Fruit fly (Drosophila melanogaster) whole organism, embryonic: ENCODE data around the gene CG6163.

Source experiments
- ATbp ChIP-seq: fragments of 200-800 bp; sonication (Bioruptor generic); optimal IDR thresholded peaks from 2 replicates; lab custom pipeline; 2017; ENCODE audit warnings: missing biosample characterization, mild to moderate bottlenecking, missing genetic modification characterization, missing genetic modification reagents
- CG11398 ChIP-seq: fragments of 200-800 bp; sonication (Bioruptor generic); optimal IDR thresholded peaks from 2 replicates; lab custom pipeline; 2016; ENCODE audit warnings: missing biosample characterization, missing genetic modification characterization
- CG11456 ChIP-seq: fragments of 200-800 bp; sonication (Bioruptor generic); IDR thresholded peaks from 3 replicates; pipeline ENCODE4 v1.3.6; 2022; ENCODE audit warnings: missing biosample characterization, missing genetic modification characterization
- CG13123 ChIP-seq: fragments of 200-800 bp; sonication (Bioruptor generic); optimal IDR thresholded peaks from 2 replicates; lab custom pipeline; 2016; ENCODE audit warnings: missing biosample characterization, missing genetic modification characterization
- CG1602 ChIP-seq: fragments of 200-800 bp; sonication (Bioruptor generic); optimal IDR thresholded peaks from 3 replicates; lab custom pipeline; 2016; ENCODE audit warnings: missing biosample characterization, missing genetic modification characterization
- CG2116 ChIP-seq: fragments of 200-800 bp; sonication (Bioruptor generic); optimal IDR thresholded peaks from 3 replicates; lab custom pipeline; 2018; ENCODE audit warnings: missing biosample characterization, mild to moderate bottlenecking, missing genetic modification characterization
- CG30020 ChIP-seq: fragments of 200-800 bp; optimal IDR thresholded peaks from 2 replicates; lab custom pipeline; 2019; ENCODE audit warnings: missing biosample characterization, mild to moderate bottlenecking, missing genetic modification characterization, moderate library complexity
- CG30403 ChIP-seq: fragments of 200-800 bp; sonication (Bioruptor generic); optimal IDR thresholded peaks from 3 replicates; lab custom pipeline; 2016; ENCODE audit warnings: missing biosample characterization, missing genetic modification characterization
- CG3726 ChIP-seq: fragments of 200-800 bp; sonication (Bioruptor generic); IDR thresholded peaks from 3 replicates; pipeline ENCODE4, ENCODE4 v1.3.6; 2022; ENCODE audit warnings: missing biosample characterization, missing genetic modification characterization
- CG6175 ChIP-seq: fragments of 200-800 bp; sonication (Bioruptor generic); IDR thresholded peaks from 3 replicates; pipeline ENCODE4 v1.3.6; 2022; ENCODE audit warnings: missing biosample characterization, missing genetic modification characterization
- CG6683 ChIP-seq: fragments of 200-800 bp; sonication (Bioruptor generic); optimal IDR thresholded peaks from 2 replicates; lab custom pipeline; 2017; ENCODE audit warnings: missing biosample characterization, mild to moderate bottlenecking, missing genetic modification characterization, missing genetic modification reagents
- CG6813 ChIP-seq: fragments of 200-800 bp; sonication (Bioruptor generic); optimal IDR thresholded peaks from 2 replicates; lab custom pipeline; 2017; ENCODE audit warnings: missing biosample characterization, missing genetic modification characterization, mild to moderate bottlenecking, moderate library complexity, missing genetic modification reagents
- CG8290 ChIP-seq, 3 experiments: fragments of 200-800 bp; sonication (Bioruptor generic); optimal IDR thresholded peaks; 2 replicates each; lab custom pipeline; 2016 to 2019; ENCODE audit warnings: missing biosample characterization in 3 of 3, missing genetic modification characterization in 3 of 3, mild to moderate bottlenecking in 2 of 3, moderate library complexity in 1 of 3
- CG8924 ChIP-seq: fragments of 200-800 bp; optimal IDR thresholded peaks from 3 replicates; lab custom pipeline; 2019; ENCODE audit warnings: missing biosample characterization, mild to moderate bottlenecking, missing genetic modification characterization, moderate library complexity
- CG9727 ChIP-seq: fragments of 200-800 bp; sonication (Bioruptor generic); optimal IDR thresholded peaks from 3 replicates; lab custom pipeline; 2017; ENCODE audit warnings: missing biosample characterization, mild to moderate bottlenecking, missing genetic modification characterization
- CG9817 ChIP-seq: fragments of 200-800 bp; sonication (Bioruptor generic); optimal IDR thresholded peaks from 2 replicates; lab custom pipeline; 2018; ENCODE audit warnings: missing biosample characterization, mild to moderate bottlenecking, missing genetic modification characterization, moderate library complexity
- Chrac-16 ChIP-seq: fragments of 200-800 bp; sonication (Bioruptor generic); optimal IDR thresholded peaks from 3 replicates; lab custom pipeline; 2016; ENCODE audit warnings: missing biosample characterization, missing genetic modification characterization
- Ets65A ChIP-seq: fragments of 200-800 bp; sonication (Bioruptor generic); peaks from one replicate; lab custom pipeline; 2016; ENCODE audit warnings: missing biosample characterization, missing genetic modification characterization
- MTF-1 ChIP-seq: fragments of 200-800 bp; sonication (Bioruptor generic); optimal IDR thresholded peaks from 2 replicates; lab custom pipeline; 2018; ENCODE audit warnings: missing biosample characterization, mild to moderate bottlenecking, missing genetic modification characterization, borderline replicate concordance
- Med ChIP-seq: fragments of 200-800 bp; sonication (Bioruptor generic); peaks from one replicate; lab custom pipeline; 2016; ENCODE audit warnings: missing biosample characterization, missing genetic modification characterization, mild to moderate bottlenecking, inconsistent platforms, moderate library complexity
- Nf-YB ChIP-seq: fragments of 200-800 bp; sonication (Bioruptor generic); optimal IDR thresholded peaks from 3 replicates; lab custom pipeline; 2019; ENCODE audit warnings: missing biosample characterization, mild to moderate bottlenecking, missing genetic modification characterization, moderate library complexity
- Opbp ChIP-seq: fragments of 200-800 bp; sonication (Bioruptor generic); IDR thresholded peaks from 3 replicates; pipeline ENCODE4 v1.3.6; 2022; ENCODE audit warnings: missing biosample characterization, missing genetic modification characterization; ENCODE audit not compliant: partially characterized antibody
- Rx ChIP-seq: fragments of 200-800 bp; sonication (Bioruptor generic); IDR thresholded peaks from 2 replicates; pipeline ENCODE4 v1.3.6; 2022; ENCODE audit warnings: missing biosample characterization, missing genetic modification characterization
- Sox100B ChIP-seq: fragments of 200-800 bp; sonication (Bioruptor generic); optimal IDR thresholded peaks from 3 replicates; lab custom pipeline; 2018; ENCODE audit warnings: missing biosample characterization, mild to moderate bottlenecking, missing genetic modification characterization
- Trl ChIP-seq, 3 experiments: fragments of >200 bp in 2 of 3; fragments of 200-800 bp in 1 of 3; sonication (Bioruptor generic) in 1 of 3; optimal IDR thresholded peaks; 2 replicates in 1 of 3; 3 replicates in 2 of 3; lab custom pipeline; 2016 to 2017; ENCODE audit warnings: missing biosample characterization in 1 of 3, missing genetic modification characterization in 1 of 3
- abd-A ChIP-seq: fragments of 200-800 bp; sonication (Bioruptor generic); optimal IDR thresholded peaks from 3 replicates; lab custom pipeline; 2019; ENCODE audit warnings: missing biosample characterization, mild to moderate bottlenecking, missing genetic modification characterization, moderate library complexity
- chinmo ChIP-seq: fragments of 200-800 bp; sonication (Bioruptor generic); IDR thresholded peaks from 4 replicates; pipeline ENCODE4 v1.3.6; 2022; ENCODE audit warnings: missing biosample characterization, missing genetic modification characterization; ENCODE audit not compliant: partially characterized antibody
- chm ChIP-seq: fragments of 200-800 bp; sonication (Bioruptor generic); IDR thresholded peaks from 2 replicates; pipeline ENCODE4 v1.3.6; 2022; ENCODE audit warnings: missing biosample characterization, missing genetic modification characterization
- danr ChIP-seq: fragments of 200-800 bp; sonication (Bioruptor generic); IDR thresholded peaks from 2 replicates; pipeline ENCODE4 v1.3.6; 2022; ENCODE audit warnings: missing biosample characterization, missing genetic modification characterization
- disco-r ChIP-seq: fragments of 200-800 bp; sonication (Bioruptor generic); optimal IDR thresholded peaks from 2 replicates; lab custom pipeline; 2016; ENCODE audit warnings: missing biosample characterization, missing genetic modification characterization
- dysf ChIP-seq: fragments of 200-800 bp; sonication (Bioruptor generic); IDR thresholded peaks from 3 replicates; pipeline ENCODE4 v1.3.6; 2022; ENCODE audit warnings: missing biosample characterization, missing genetic modification characterization
- gro ChIP-seq: fragments of 200-800 bp; sonication (Bioruptor generic); optimal IDR thresholded peaks from 2 replicates; lab custom pipeline; 2016; ENCODE audit warnings: missing biosample characterization, missing genetic modification characterization
- gsb-n ChIP-seq: fragments of 200-800 bp; sonication (Bioruptor generic); optimal IDR thresholded peaks from 3 replicates; lab custom pipeline; 2018; ENCODE audit warnings: missing biosample characterization, mild to moderate bottlenecking, missing genetic modification characterization
- her ChIP-seq: fragments of 200-800 bp; sonication (Bioruptor generic); optimal IDR thresholded peaks from 2 replicates; lab custom pipeline; 2016; ENCODE audit warnings: missing biosample characterization, missing genetic modification characterization
- jing ChIP-seq: fragments of 200-800 bp; sonication (Bioruptor generic); optimal IDR thresholded peaks from 2 replicates; lab custom pipeline; 2018; ENCODE audit warnings: missing biosample characterization, mild to moderate bottlenecking, missing genetic modification characterization
- lab ChIP-seq: fragments of 200-800 bp; sonication (Bioruptor generic); optimal IDR thresholded peaks from 3 replicates; lab custom pipeline; 2017; ENCODE audit warnings: missing biosample characterization, missing genetic modification characterization, mild to moderate bottlenecking, moderate library complexity, missing genetic modification reagents
- lola ChIP-seq, 3 experiments: fragments of >200 bp in 2 of 3; fragments of 200-800 bp in 1 of 3; sonication (Bioruptor generic) in 1 of 3; optimal IDR thresholded peaks; 2 replicates each; lab custom pipeline; 2017 to 2019; ENCODE audit warnings: missing biosample characterization in 3 of 3, missing genetic modification characterization in 3 of 3, mild to moderate bottlenecking in 1 of 3, moderate library complexity in 1 of 3
- otp ChIP-seq: fragments of 200-800 bp; sonication (Bioruptor generic); IDR thresholded peaks from 3 replicates; pipeline ENCODE4, ENCODE4 v1.3.6; 2022; ENCODE audit warnings: missing biosample characterization, missing genetic modification characterization
- pum ChIP-seq: fragments of 200-800 bp; sonication (Bioruptor generic); optimal IDR thresholded peaks from 2 replicates; lab custom pipeline; 2016; ENCODE audit warnings: missing biosample characterization, missing genetic modification characterization
- sd ChIP-seq: fragments of 200-800 bp; sonication (Bioruptor generic); optimal IDR thresholded peaks from 3 replicates; lab custom pipeline; 2018; ENCODE audit warnings: missing biosample characterization, mild to moderate bottlenecking, missing genetic modification characterization, moderate library complexity
- sens ChIP-seq: fragments of 200-800 bp; sonication (Bioruptor generic); peaks from one replicate; lab custom pipeline; 2016; ENCODE audit warnings: missing biosample characterization, missing genetic modification characterization
- shn ChIP-seq: fragments of 200-800 bp; sonication (Bioruptor generic); optimal IDR thresholded peaks from 3 replicates; lab custom pipeline; 2016; ENCODE audit warnings: missing biosample characterization, missing genetic modification characterization
- sob ChIP-seq: fragments of 200-800 bp; sonication (Bioruptor generic); IDR thresholded peaks from 2 replicates; pipeline ENCODE4 v1.3.6; 2022; ENCODE audit warnings: missing biosample characterization, missing genetic modification characterization
- sqz ChIP-seq: fragments of 200-800 bp; sonication (Bioruptor generic); optimal IDR thresholded peaks from 3 replicates; lab custom pipeline; 2018; ENCODE audit warnings: missing biosample characterization, mild to moderate bottlenecking, missing genetic modification characterization
- ssp ChIP-seq: fragments of 200-800 bp; sonication (Bioruptor generic); IDR thresholded peaks from 2 replicates; pipeline ENCODE4 v1.3.6; 2022; ENCODE audit warnings: missing biosample characterization, missing genetic modification characterization
- stwl ChIP-seq: fragments of 200-800 bp; sonication (Bioruptor generic); optimal IDR thresholded peaks from 3 replicates; lab custom pipeline; 2018; ENCODE audit warnings: missing biosample characterization, mild to moderate bottlenecking, missing genetic modification characterization, moderate library complexity
- trem ChIP-seq: fragments of 200-800 bp; optimal IDR thresholded peaks from 3 replicates; lab custom pipeline; 2019; ENCODE audit warnings: missing biosample characterization, mild to moderate bottlenecking, missing genetic modification characterization, moderate library complexity
- twi ChIP-seq: fragments of 200-800 bp; optimal IDR thresholded peaks from 2 replicates; lab custom pipeline; 2019; ENCODE audit warnings: missing biosample characterization, mild to moderate bottlenecking, missing genetic modification characterization, moderate library complexity
- vfl ChIP-seq: fragments of 200-800 bp; sonication (Bioruptor generic); optimal IDR thresholded peaks from 2 replicates; lab custom pipeline; 2016; ENCODE audit warnings: missing biosample characterization, missing genetic modification characterization
- z ChIP-seq: fragments of 200-800 bp; sonication (Bioruptor generic); IDR thresholded peaks from 3 replicates; pipeline ENCODE4 v1.3.6; 2022; ENCODE audit warnings: missing biosample characterization, missing genetic modification characterization

The CG6163 gene

dm6 chr3L:11341920-11342319 is 22.8 kb downstream of the CG6163 start:
- no peak for TF ChIP-seq MTF-1 (GFP tag; lab: Kevin White, UChicago)
- no peak for TF ChIP-seq CG9727 (GFP tag; lab: Kevin White, UChicago)
- no peak for TF ChIP-seq Nf-YB (GFP tag; lab: Kevin White, UChicago)
- TF ChIP-seq Sox100B (GFP tag; lab: Kevin White, UChicago): no peak
- TF ChIP-seq gsb-n (tag; lab: Kevin White, UChicago): peak; percentile 54
- no peak for TF ChIP-seq CG9817
- TF ChIP-seq Ets65A (GFP tag; lab: Kevin White, UChicago): peak; percentile 82
- 0 out of 2 replicates have a peak, but pooled peaks have one; percentile 34 for TF ChIP-seq chm (GFP tag; lab: Robert Waterston, UW)
- no peak for TF ChIP-seq CG3726 (GFP tag; lab: Robert Waterston, UW)
- no peak for TF ChIP-seq vfl (GFP tag; lab: Kevin White, UChicago)
- TF ChIP-seq her (GFP tag; lab: Kevin White, UChicago): no peak
- TF ChIP-seq abd-A (tag; lab: Kevin White, UChicago): peak; percentile 41
- TF ChIP-seq CG11398 (GFP tag; lab: Kevin White, UChicago): no peak
- TF ChIP-seq sd (tag; lab: Kevin White, UChicago): peak; percentile 19
- TF ChIP-seq lola (GFP tag; optimal IDR thresholded peaks at IDR 0.05; lab: Kevin White, UChicago): no peak
- peak; percentile 55 for TF ChIP-seq Med
- no peak for TF ChIP-seq Chrac-16 (GFP tag; lab: Kevin White, UChicago)
- TF ChIP-seq CG30403 (GFP tag; lab: Kevin White, UChicago): no peak
- TF ChIP-seq stwl: no peak
- no peak for TF ChIP-seq Rx (GFP tag; lab: Robert Waterston, UW)
- no peak for TF ChIP-seq pum
- TF ChIP-seq lab (GFP tag; lab: Kevin White, UChicago): no peak
- TF ChIP-seq CG1602: no peak
- peak; percentile 63 for TF ChIP-seq sens (GFP tag; lab: Kevin White, UChicago)
- TF ChIP-seq dysf (GFP tag; lab: Robert Waterston, UW): no peak
- TF ChIP-seq CG8290 (GFP tag; optimal IDR thresholded peaks at IDR 0.05; lab: Kevin White, UChicago): no peak
- TF ChIP-seq CG8290 (tag; optimal IDR thresholded peaks at IDR 0.05; lab: Kevin White, UChicago): peak in 1 of 2 experiments; percentile 12
- no peak for TF ChIP-seq ATbp (GFP tag; lab: Kevin White, UChicago)
- TF ChIP-seq jing (GFP tag; lab: Kevin White, UChicago): no peak
- TF ChIP-seq CG2116 (GFP tag; lab: Kevin White, UChicago): no peak

DNA sequence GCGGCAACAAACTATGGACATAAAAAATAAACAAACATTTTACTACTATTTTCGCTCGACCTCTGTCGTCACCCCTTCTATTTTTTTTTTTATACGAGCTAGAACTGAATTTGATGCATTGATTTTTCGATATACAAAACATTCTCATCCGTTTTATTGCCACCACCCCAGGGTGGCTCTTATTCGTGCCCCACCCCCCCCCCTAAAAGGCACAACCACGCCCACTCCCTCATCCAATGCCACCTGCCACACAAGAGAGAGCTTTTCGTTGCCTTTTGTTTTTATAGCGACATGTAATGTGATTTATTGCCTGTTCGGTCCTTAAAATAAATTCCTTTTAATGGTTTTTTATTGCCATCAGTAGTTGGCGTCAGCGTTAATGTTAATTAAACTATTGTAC is 25.4 kb downstream of the CG6163 start:
- TF ChIP-seq sob (GFP tag; lab: Robert Waterston, UW): no peak
- no peak for TF ChIP-seq CG13123 (GFP tag; lab: Kevin White, UChicago)
- TF ChIP-seq z (GFP tag; lab: Robert Waterston, UW): no peak
- TF ChIP-seq sqz: peak; percentile 2
- TF ChIP-seq danr (GFP tag; lab: Robert Waterston, UW): no peak
- 0 out of 3 replicates have a peak, but pooled peaks have one; percentile 62 for TF ChIP-seq CG11456 (GFP tag; lab: Robert Waterston, UW)
- TF ChIP-seq trem (tag; lab: Kevin White, UChicago): no peak
- TF ChIP-seq twi: no peak
- TF ChIP-seq CG6175 (GFP tag; lab: Robert Waterston, UW): 0 out of 3 replicates have a peak, but pooled peaks have one; percentile 14
- TF ChIP-seq CG6813 (GFP tag; lab: Kevin White, UChicago): no peak
- TF ChIP-seq CG8924 (tag; lab: Kevin White, UChicago): no peak
- no peak for TF ChIP-seq gro (GFP tag; lab: Kevin White, UChicago)
- TF ChIP-seq chinmo: 0 out of 4 replicates have a peak, but pooled peaks have one; percentile 6
- TF ChIP-seq Opbp (GFP tag; lab: Robert Waterston, UW): 0 out of 3 replicates have a peak, but pooled peaks have one; percentile 21
- peak; percentile 17 for TF ChIP-seq abd-A (tag; lab: Kevin White, UChicago)
- no peak for TF ChIP-seq shn (GFP tag; lab: Kevin White, UChicago)
- no peak for TF ChIP-seq ssp (GFP tag; lab: Robert Waterston, UW)
- 0 out of 3 replicates have a peak, but pooled peaks have one; percentile 28 for TF ChIP-seq otp (GFP tag; lab: Robert Waterston, UW)
- no peak for TF ChIP-seq CG30020 (tag; lab: Kevin White, UChicago)
- TF ChIP-seq disco-r (GFP tag; lab: Kevin White, UChicago): no peak
- TF ChIP-seq Trl (optimal IDR thresholded peaks at IDR 0.05; lab: Kevin White, UChicago): no peak
- TF ChIP-seq Trl (GFP tag; optimal IDR thresholded peaks at IDR 0.05; lab: Kevin White, UChicago): no peak
- TF ChIP-seq CG6683 (GFP tag; lab: Kevin White, UChicago): no peak
